Fruit fly (Drosophila melanogaster) whole organism, embryonic: ENCODE results near the gene CG13085.

Experiments used
- CG1024 ChIP-seq: fragments of 200-800 bp; sonication (Bioruptor generic); IDR thresholded peaks from 2 replicates; pipeline ENCODE4 v1.3.6; 2022; ENCODE audit warnings: missing biosample characterization, missing genetic modification characterization
- CG10267 ChIP-seq: fragments of 200-800 bp; sonication (Bioruptor generic); optimal IDR thresholded peaks from 2 replicates; lab custom pipeline; 2018; ENCODE audit warnings: missing biosample characterization, mild to moderate bottlenecking, missing genetic modification characterization, moderate library complexity
- CG10274 ChIP-seq: fragments of 200-800 bp; sonication (Bioruptor generic); optimal IDR thresholded peaks from 3 replicates; lab custom pipeline; 2017; ENCODE audit warnings: missing biosample characterization, mild to moderate bottlenecking, missing genetic modification characterization
- CG11093 ChIP-seq: fragments of 200-800 bp; sonication (Bioruptor generic); IDR thresholded peaks from 3 replicates; pipeline ENCODE4 v1.3.6; 2022; ENCODE audit warnings: missing biosample characterization, missing genetic modification characterization
- CG11504 ChIP-seq: fragments of 200-800 bp; sonication (Bioruptor generic); optimal IDR thresholded peaks from 3 replicates; lab custom pipeline; 2019; ENCODE audit warnings: missing biosample characterization, mild to moderate bottlenecking, missing genetic modification characterization, moderate library complexity
- CG12219 ChIP-seq: fragments of 200-800 bp; sonication (Bioruptor generic); optimal IDR thresholded peaks from 3 replicates; lab custom pipeline; 2018; ENCODE audit warnings: missing biosample characterization, mild to moderate bottlenecking, missing genetic modification characterization
- CG15601 ChIP-seq: fragments of 200-800 bp; sonication (Bioruptor generic); optimal IDR thresholded peaks from 3 replicates; lab custom pipeline; 2019; ENCODE audit warnings: missing biosample characterization, mild to moderate bottlenecking, missing genetic modification characterization, moderate library complexity
- CG16815 ChIP-seq: fragments of 200-800 bp; sonication (Bioruptor generic); optimal IDR thresholded peaks from 3 replicates; lab custom pipeline; 2017; ENCODE audit warnings: missing biosample characterization, mild to moderate bottlenecking, missing genetic modification characterization
- CG17359 ChIP-seq: fragments of 200-800 bp; sonication (Bioruptor generic); optimal IDR thresholded peaks from 3 replicates; lab custom pipeline; 2018; ENCODE audit warnings: missing biosample characterization, mild to moderate bottlenecking, missing genetic modification characterization, moderate library complexity
- CG17361 ChIP-seq: fragments of 200-800 bp; sonication (Bioruptor generic); IDR thresholded peaks from 3 replicates; pipeline ENCODE4 v1.3.6; 2022; ENCODE audit warnings: missing biosample characterization, missing genetic modification characterization
- CG17829 ChIP-seq: fragments of 200-800 bp; optimal IDR thresholded peaks from 2 replicates; lab custom pipeline; 2019; ENCODE audit warnings: missing biosample characterization, mild to moderate bottlenecking, missing genetic modification characterization, moderate library complexity
- CG18262 ChIP-seq: fragments of 200-800 bp; optimal IDR thresholded peaks from 3 replicates; lab custom pipeline; 2019; ENCODE audit warnings: missing biosample characterization, mild to moderate bottlenecking, missing genetic modification characterization, moderate library complexity
- CG1832 ChIP-seq: fragments of 200-800 bp; sonication (Bioruptor generic); optimal IDR thresholded peaks from 2 replicates; lab custom pipeline; 2017; ENCODE audit warnings: missing biosample characterization, mild to moderate bottlenecking, missing genetic modification characterization, inconsistent platforms
- CG30403 ChIP-seq: fragments of 200-800 bp; sonication (Bioruptor generic); optimal IDR thresholded peaks from 3 replicates; lab custom pipeline; 2016; ENCODE audit warnings: missing biosample characterization, missing genetic modification characterization
- CG30431 ChIP-seq: fragments of 200-800 bp; sonication (Bioruptor generic); optimal IDR thresholded peaks from 2 replicates; lab custom pipeline; 2017; ENCODE audit warnings: missing biosample characterization, missing genetic modification characterization
- CG31388 ChIP-seq: fragments of 200-800 bp; sonication (Bioruptor generic); optimal IDR thresholded peaks from 2 replicates; lab custom pipeline; 2016; ENCODE audit warnings: missing biosample characterization, missing genetic modification characterization
- CG32772 ChIP-seq: fragments of 200-800 bp; sonication (Bioruptor generic); IDR thresholded peaks from 2 replicates; pipeline ENCODE4 v1.3.6; 2022; ENCODE audit warnings: missing biosample characterization, missing genetic modification characterization
- CG33557 ChIP-seq: fragments of 200-800 bp; sonication (Bioruptor generic); optimal IDR thresholded peaks from 2 replicates; lab custom pipeline; 2019; ENCODE audit warnings: missing biosample characterization, mild to moderate bottlenecking, missing genetic modification characterization, moderate library complexity
- CG8290 ChIP-seq, 3 experiments: fragments of 200-800 bp; sonication (Bioruptor generic); optimal IDR thresholded peaks; 2 replicates each; lab custom pipeline; 2016 to 2019; ENCODE audit warnings: missing biosample characterization in 3 of 3, missing genetic modification characterization in 3 of 3, mild to moderate bottlenecking in 2 of 3, moderate library complexity in 1 of 3
- CG8388 ChIP-seq: fragments of 200-800 bp; sonication (Bioruptor generic); optimal IDR thresholded peaks from 2 replicates; lab custom pipeline; 2019; ENCODE audit warnings: missing biosample characterization, mild to moderate bottlenecking, missing genetic modification characterization, moderate library complexity
- CG9437 ChIP-seq: fragments of 200-800 bp; sonication (Bioruptor generic); optimal IDR thresholded peaks from 2 replicates; lab custom pipeline; 2018; ENCODE audit warnings: missing biosample characterization, mild to moderate bottlenecking, missing genetic modification characterization
- CG9876 ChIP-seq: fragments of 200-800 bp; sonication (Bioruptor generic); optimal IDR thresholded peaks from 2 replicates; lab custom pipeline; 2016; ENCODE audit warnings: missing biosample characterization, missing genetic modification characterization
- D19A ChIP-seq: fragments of 200-800 bp; optimal IDR thresholded peaks from 3 replicates; lab custom pipeline; 2019; ENCODE audit warnings: missing biosample characterization, mild to moderate bottlenecking, missing genetic modification characterization, moderate library complexity
- HLH3B ChIP-seq: fragments of 200-800 bp; sonication (Bioruptor generic); IDR thresholded peaks from 2 replicates; pipeline ENCODE4 v1.3.6; 2022; ENCODE audit warnings: missing biosample characterization, missing genetic modification characterization
- Hsf ChIP-seq: fragments of 200-800 bp; sonication (Bioruptor generic); optimal IDR thresholded peaks from 3 replicates; lab custom pipeline; 2016; ENCODE audit warnings: missing biosample characterization, missing genetic modification characterization
- Mad ChIP-seq: fragments of 200-800 bp; sonication (Bioruptor generic); optimal IDR thresholded peaks from 2 replicates; lab custom pipeline; 2016; ENCODE audit warnings: missing biosample characterization, missing genetic modification characterization
- NC2β ChIP-seq: fragments of 200-800 bp; sonication (Bioruptor generic); optimal IDR thresholded peaks from 2 replicates; lab custom pipeline; 2016; ENCODE audit warnings: missing biosample characterization, missing genetic modification characterization
- Neu2 ChIP-seq: fragments of 200-800 bp; sonication (Bioruptor generic); optimal IDR thresholded peaks from 3 replicates; lab custom pipeline; 2016; ENCODE audit warnings: missing biosample characterization, missing genetic modification characterization, borderline replicate concordance
- Spps ChIP-seq: fragments of 200-800 bp; sonication (Bioruptor generic); optimal IDR thresholded peaks from 2 replicates; lab custom pipeline; 2018; ENCODE audit warnings: missing biosample characterization, mild to moderate bottlenecking, missing genetic modification characterization
- Ssrp ChIP-seq: fragments of 200-800 bp; sonication (Bioruptor generic); optimal IDR thresholded peaks from 2 replicates; lab custom pipeline; 2018; ENCODE audit warnings: missing biosample characterization, mild to moderate bottlenecking, missing genetic modification characterization, moderate library complexity
- Usf ChIP-seq: fragments of 200-800 bp; sonication (Bioruptor generic); optimal IDR thresholded peaks from 2 replicates; lab custom pipeline; 2017; ENCODE audit warnings: missing genotype, missing biosample characterization, missing genetic modification characterization
- Vsx1 ChIP-seq: fragments of 200-800 bp; sonication (Bioruptor generic); optimal IDR thresholded peaks from 2 replicates; lab custom pipeline; 2017; ENCODE audit warnings: missing biosample characterization, mild to moderate bottlenecking, missing genetic modification characterization, missing genetic modification reagents
- Xrp1 ChIP-seq: fragments of 200-800 bp; sonication (Bioruptor generic); IDR thresholded peaks from 2 replicates; pipeline ENCODE4 v1.3.6; 2022; ENCODE audit warnings: missing biosample characterization, missing genetic modification characterization
- bsh ChIP-seq, 2 experiments: fragments of 200-800 bp; sonication (Bioruptor generic); optimal IDR thresholded peaks; 2 replicates each; lab custom pipeline; 2017 to 2018; ENCODE audit warnings: mild to moderate bottlenecking in 2 of 2, missing biosample characterization in 2 of 2, missing genetic modification characterization in 2 of 2, moderate library complexity in 1 of 2
- dan ChIP-seq: fragments of 200-800 bp; sonication (Bioruptor generic); IDR thresholded peaks from 2 replicates; pipeline ENCODE4 v1.3.6; 2022; ENCODE audit warnings: missing biosample characterization, missing genetic modification characterization
- dmrt99B ChIP-seq: fragments of 200-800 bp; sonication (Bioruptor generic); optimal IDR thresholded peaks from 2 replicates; lab custom pipeline; 2018; ENCODE audit warnings: missing biosample characterization, mild to moderate bottlenecking, missing genetic modification characterization, moderate library complexity
- fd96Cb ChIP-seq: fragments of 200-800 bp; sonication (Bioruptor generic); optimal IDR thresholded peaks from 2 replicates; lab custom pipeline; 2018; ENCODE audit warnings: missing biosample characterization, mild to moderate bottlenecking, missing genetic modification characterization, moderate library complexity
- ham ChIP-seq: fragments of 200-800 bp; sonication (Bioruptor generic); IDR thresholded peaks from 2 replicates; pipeline ENCODE4 v1.3.6; 2022; ENCODE audit warnings: missing biosample characterization, missing genetic modification characterization
- kni ChIP-seq: fragments of 200-800 bp; sonication (Bioruptor generic); optimal IDR thresholded peaks from 3 replicates; lab custom pipeline; 2017; ENCODE audit warnings: mild to moderate bottlenecking, missing biosample characterization, missing genetic modification reagents, missing genetic modification characterization
- lola ChIP-seq, 3 experiments: fragments of >200 bp in 2 of 3; fragments of 200-800 bp in 1 of 3; sonication (Bioruptor generic) in 1 of 3; optimal IDR thresholded peaks; 2 replicates each; lab custom pipeline; 2017 to 2019; ENCODE audit warnings: missing biosample characterization in 3 of 3, missing genetic modification characterization in 3 of 3, mild to moderate bottlenecking in 1 of 3, moderate library complexity in 1 of 3
- luna ChIP-seq: fragments of 200-800 bp; sonication (Bioruptor generic); optimal IDR thresholded peaks from 2 replicates; lab custom pipeline; 2016; ENCODE audit warnings: missing biosample characterization, missing genetic modification characterization
- nmo ChIP-seq: fragments of 200-800 bp; sonication (Bioruptor generic); optimal IDR thresholded peaks from 2 replicates; lab custom pipeline; 2018; ENCODE audit warnings: missing biosample characterization, mild to moderate bottlenecking, missing genetic modification characterization, moderate library complexity
- oc ChIP-seq: fragments of 200-800 bp; sonication (Bioruptor generic); optimal IDR thresholded peaks from 2 replicates; lab custom pipeline; 2018; ENCODE audit warnings: missing biosample characterization, mild to moderate bottlenecking, missing genetic modification characterization, moderate library complexity
- phol ChIP-seq: fragments of 200-800 bp; sonication (Bioruptor generic); optimal IDR thresholded peaks from 3 replicates; lab custom pipeline; 2018; ENCODE audit warnings: missing biosample characterization, mild to moderate bottlenecking, missing genetic modification characterization, moderate library complexity
- ranshi ChIP-seq: fragments of 200-800 bp; sonication (Bioruptor generic); IDR thresholded peaks from 2 replicates; pipeline ENCODE4 v1.3.6; 2022; ENCODE audit warnings: missing biosample characterization, missing genetic modification characterization
- row ChIP-seq: fragments of 200-800 bp; sonication (Bioruptor generic); IDR thresholded peaks from 3 replicates; pipeline ENCODE4 v1.3.6; 2022; ENCODE audit warnings: missing biosample characterization, missing genetic modification characterization
- tap ChIP-seq: fragments of 200-800 bp; optimal IDR thresholded peaks from 3 replicates; lab custom pipeline; 2019; ENCODE audit warnings: missing biosample characterization, mild to moderate bottlenecking, missing genetic modification characterization, moderate library complexity
- tin ChIP-seq: fragments of 200-800 bp; sonication (Bioruptor generic); optimal IDR thresholded peaks from 3 replicates; lab custom pipeline; 2016; ENCODE audit warnings: missing biosample characterization, missing genetic modification characterization
- zen ChIP-seq: fragments of 200-800 bp; sonication (Bioruptor generic); optimal IDR thresholded peaks from 3 replicates; lab custom pipeline; 2018; ENCODE audit warnings: missing biosample characterization, mild to moderate bottlenecking, missing genetic modification characterization, moderate library complexity

Gene CG13085

dm6 chr2L:19376145-19376544, 47.7 kb upstream of the CG13085 start (continued):
- TF ChIP-seq tin (GFP tag; lab: Kevin White, UChicago), result peak; percentile 7
- peak; percentile 52 for TF ChIP-seq Spps (tag; lab: Kevin White, UChicago)
- TF ChIP-seq CG31388 (GFP tag; lab: Kevin White, UChicago), result no peak
- peak; percentile 50 for TF ChIP-seq Neu2 (GFP tag; lab: Kevin White, UChicago)
- peak; percentile 32 for TF ChIP-seq dmrt99B
- TF ChIP-seq CG1832, result no peak
- TF ChIP-seq kni, result no peak
- peak; percentile 43 for TF ChIP-seq CG33557
- TF ChIP-seq row (GFP tag; lab: Robert Waterston, UW), result peak; percentile 50; the same call in 2 of the 3 replicates
- peak; percentile 25 for TF ChIP-seq CG16815
- peak; percentile 15 for TF ChIP-seq CG11504
- 0 out of 2 replicates have a peak, but pooled peaks have one; percentile 23 for TF ChIP-seq CG1024 (GFP tag; lab: Robert Waterston, UW)
- TF ChIP-seq CG9437 (GFP tag; lab: Kevin White, UChicago), result no peak
- TF ChIP-seq luna (GFP tag; lab: Kevin White, UChicago), result no peak
- TF ChIP-seq nmo (GFP tag; lab: Kevin White, UChicago), result peak; percentile 34
- TF ChIP-seq Usf, result no peak
- peak; percentile 36 for TF ChIP-seq CG10267 (tag; lab: Kevin White, UChicago)
- 0 out of 3 replicates have a peak, but pooled peaks have one; percentile 30 for TF ChIP-seq CG11093 (GFP tag; lab: Robert Waterston, UW)
- TF ChIP-seq NC2β, result peak; percentile 20
- no peak for TF ChIP-seq CG15601 (tag; lab: Kevin White, UChicago)
- peak in 1 of 2 experiments; percentile 56 for TF ChIP-seq bsh (GFP tag; optimal IDR thresholded peaks at IDR 0.05; lab: Kevin White, UChicago)
- peak; percentile 38; the same call in 1 of the 3 replicates for TF ChIP-seq CG17361 (GFP tag; lab: Robert Waterston, UW)
- no peak for TF ChIP-seq Vsx1 (GFP tag; lab: Kevin White, UChicago)
- TF ChIP-seq CG18262 (tag; lab: Kevin White, UChicago), result peak; percentile 68
- peak; percentile 30 for TF ChIP-seq zen (tag; lab: Kevin White, UChicago)
- TF ChIP-seq CG17359, result peak; percentile 20
- TF ChIP-seq CG30431 (GFP tag; lab: Kevin White, UChicago), result peak; percentile 22
- no peak for TF ChIP-seq ham (GFP tag; lab: Robert Waterston, UW)
- TF ChIP-seq oc (tag; lab: Kevin White, UChicago), result peak; percentile 82
- TF ChIP-seq CG12219 (GFP tag; lab: Kevin White, UChicago), result peak; percentile 13
- 0 out of 2 replicates have a peak, but pooled peaks have one; percentile 15 for TF ChIP-seq HLH3B
- TF ChIP-seq CG9876, result no peak
- peak; percentile 13 for TF ChIP-seq Hsf (GFP tag; lab: Kevin White, UChicago)
- TF ChIP-seq fd96Cb (tag; lab: Kevin White, UChicago), result peak; percentile 48
- peak; percentile 18 for TF ChIP-seq Ssrp
- TF ChIP-seq D19A (tag; lab: Kevin White, UChicago), result peak; percentile 49
- peak; percentile 35 for TF ChIP-seq tap (tag; lab: Kevin White, UChicago)
- no peak for TF ChIP-seq Mad (GFP tag; lab: Kevin White, UChicago)
- TF ChIP-seq Xrp1, result peak; percentile 78
- peak in 1 of 3 experiments; percentile 67 for TF ChIP-seq lola (GFP tag; optimal IDR thresholded peaks at IDR 0.05; lab: Kevin White, UChicago)
- TF ChIP-seq dan, result 0 out of 2 replicates have a peak, but pooled peaks have one; percentile 6
- no peak for TF ChIP-seq CG10274 (GFP tag; lab: Kevin White, UChicago)
- TF ChIP-seq CG32772 (GFP tag; lab: Robert Waterston, UW), result peak; percentile 14; the same call in 1 of the 2 replicates
- TF ChIP-seq ranshi (GFP tag; lab: Robert Waterston, UW), result peak; percentile 39; the same call in 1 of the 2 replicates
- peak; percentile 58 for TF ChIP-seq CG17829 (tag; lab: Kevin White, UChicago)
- no peak for TF ChIP-seq CG8290 (GFP tag; optimal IDR thresholded peaks at IDR 0.05; lab: Kevin White, UChicago)
- TF ChIP-seq CG8290 (tag; optimal IDR thresholded peaks at IDR 0.05; lab: Kevin White, UChicago), result peak in 1 of 2 experiments; percentile 2
- TF ChIP-seq phol, result peak; percentile 56
- TF ChIP-seq CG30403 (GFP tag; lab: Kevin White, UChicago), result peak; percentile 13
- TF ChIP-seq CG8388 (GFP tag; lab: Kevin White, UChicago), result peak; percentile 62
